Fruit fly (Drosophila melanogaster) whole organism, embryonic: ENCODE measurements around the gene CG15818.

Experiments
- Adf1 ChIP-seq: fragments of 200-800 bp; sonication (Bioruptor generic); IDR thresholded peaks from 2 replicates; pipeline ENCODE4 v1.3.6; 2022; ENCODE audit warnings: missing biosample characterization, missing genetic modification characterization
- CG10979 ChIP-seq: fragments of 200-800 bp; sonication (Bioruptor generic); optimal IDR thresholded peaks from 2 replicates; lab custom pipeline; 2018; ENCODE audit warnings: missing biosample characterization, mild to moderate bottlenecking, missing genetic modification characterization, moderate library complexity
- CG12219 ChIP-seq: fragments of 200-800 bp; sonication (Bioruptor generic); optimal IDR thresholded peaks from 3 replicates; lab custom pipeline; 2018; ENCODE audit warnings: missing biosample characterization, mild to moderate bottlenecking, missing genetic modification characterization
- CG12236 ChIP-seq: fragments of 200-800 bp; sonication (Bioruptor generic); optimal IDR thresholded peaks from 2 replicates; lab custom pipeline; 2016; ENCODE audit warnings: missing biosample characterization, missing genetic modification characterization
- CG12659 ChIP-seq: fragments of 200-800 bp; sonication (Bioruptor generic); optimal IDR thresholded peaks from 3 replicates; lab custom pipeline; 2017; ENCODE audit warnings: mild to moderate bottlenecking, missing biosample characterization, missing genetic modification reagents, missing genetic modification characterization
- CG13123 ChIP-seq: fragments of 200-800 bp; sonication (Bioruptor generic); optimal IDR thresholded peaks from 2 replicates; lab custom pipeline; 2016; ENCODE audit warnings: missing biosample characterization, missing genetic modification characterization
- CG13296 ChIP-seq: fragments of 200-800 bp; sonication (Bioruptor generic); optimal IDR thresholded peaks from 3 replicates; lab custom pipeline; 2018; ENCODE audit warnings: missing biosample characterization, mild to moderate bottlenecking, missing genetic modification characterization
- CG13894 ChIP-seq: fragments of 200-800 bp; sonication (Bioruptor generic); optimal IDR thresholded peaks from 3 replicates; lab custom pipeline; 2018; ENCODE audit warnings: missing biosample characterization, mild to moderate bottlenecking, missing genetic modification characterization, moderate library complexity
- CG14014 ChIP-seq: fragments of 200-800 bp; sonication (Bioruptor generic); IDR thresholded peaks from 2 replicates; pipeline ENCODE4 v1.3.6; 2022; ENCODE audit warnings: missing biosample characterization, missing genetic modification characterization
- CG15514 ChIP-seq: fragments of 200-800 bp; sonication (Bioruptor generic); optimal IDR thresholded peaks from 3 replicates; lab custom pipeline; 2017; ENCODE audit warnings: missing biosample characterization, missing genetic modification characterization, mild to moderate bottlenecking, moderate library complexity, missing genetic modification reagents
- CG18764 ChIP-seq: fragments of 200-800 bp; sonication (Bioruptor generic); optimal IDR thresholded peaks from 3 replicates; lab custom pipeline; 2016; ENCODE audit warnings: missing biosample characterization, missing genetic modification characterization
- CG31224 ChIP-seq: fragments of 200-800 bp; sonication (Bioruptor generic); IDR thresholded peaks from 2 replicates; pipeline ENCODE4 v1.3.6; 2022; ENCODE audit warnings: missing biosample characterization, missing genetic modification characterization
- CG31441 ChIP-seq: fragments of 200-800 bp; sonication (Bioruptor generic); IDR thresholded peaks from 2 replicates; pipeline ENCODE4 v1.3.6; 2022; ENCODE audit warnings: missing biosample characterization, missing genetic modification characterization
- CG4282 ChIP-seq: fragments of 200-800 bp; sonication (Bioruptor generic); optimal IDR thresholded peaks from 2 replicates; lab custom pipeline; 2016; ENCODE audit warnings: missing biosample characterization, missing genetic modification characterization
- CG6254 ChIP-seq: fragments of 200-800 bp; sonication (Bioruptor generic); optimal IDR thresholded peaks from 3 replicates; lab custom pipeline; 2017; ENCODE audit warnings: mild to moderate bottlenecking, missing biosample characterization, missing genetic modification reagents, missing genetic modification characterization
- CG7372 ChIP-seq: fragments of 200-800 bp; sonication (Bioruptor generic); IDR thresholded peaks from 2 replicates; pipeline ENCODE4 v1.3.6; 2022; ENCODE audit warnings: missing biosample characterization, missing genetic modification characterization
- CG7745 ChIP-seq: fragments of 200-800 bp; sonication (Bioruptor generic); optimal IDR thresholded peaks from 2 replicates; lab custom pipeline; 2018; ENCODE audit warnings: missing biosample characterization, mild to moderate bottlenecking, missing genetic modification characterization, moderate library complexity
- CG8281 ChIP-seq: fragments of 200-800 bp; sonication (Bioruptor generic); optimal IDR thresholded peaks from 2 replicates; lab custom pipeline; 2018; ENCODE audit warnings: missing biosample characterization, mild to moderate bottlenecking, missing genetic modification characterization, moderate library complexity
- CG8359 ChIP-seq: fragments of 200-800 bp; sonication (Bioruptor generic); optimal IDR thresholded peaks from 2 replicates; lab custom pipeline; 2017; ENCODE audit warnings: missing biosample characterization, mild to moderate bottlenecking, missing genetic modification characterization, borderline replicate concordance
- CG9437 ChIP-seq: fragments of 200-800 bp; sonication (Bioruptor generic); optimal IDR thresholded peaks from 2 replicates; lab custom pipeline; 2018; ENCODE audit warnings: missing biosample characterization, mild to moderate bottlenecking, missing genetic modification characterization
- CG9727 ChIP-seq: fragments of 200-800 bp; sonication (Bioruptor generic); optimal IDR thresholded peaks from 3 replicates; lab custom pipeline; 2017; ENCODE audit warnings: missing biosample characterization, mild to moderate bottlenecking, missing genetic modification characterization
- Drgx ChIP-seq: fragments of 200-800 bp; sonication (Bioruptor generic); IDR thresholded peaks from 2 replicates; pipeline ENCODE4 v1.3.6; 2022; ENCODE audit warnings: missing biosample characterization, missing genetic modification characterization
- Fer2 ChIP-seq: fragments of 200-800 bp; sonication (Bioruptor generic); optimal IDR thresholded peaks from 2 replicates; lab custom pipeline; 2018; ENCODE audit warnings: missing biosample characterization, mild to moderate bottlenecking, missing genetic modification characterization, moderate library complexity
- HHEX ChIP-seq: fragments of 200-800 bp; sonication (Bioruptor generic); optimal IDR thresholded peaks from 3 replicates; lab custom pipeline; 2017; ENCODE audit warnings: missing biosample characterization, mild to moderate bottlenecking, missing genetic modification characterization, missing genetic modification reagents
- HLH4C ChIP-seq: fragments of 200-800 bp; sonication (Bioruptor generic); IDR thresholded peaks from 3 replicates; pipeline ENCODE4 v1.3.6; 2022; ENCODE audit warnings: missing biosample characterization, missing genetic modification characterization; ENCODE audit not compliant: partially characterized antibody
- Hr78 ChIP-seq, 2 experiments: fragments of 200-800 bp in 1 of 2; fragments of >200 bp in 1 of 2; sonication (Bioruptor generic) in 1 of 2; optimal IDR thresholded peaks; 2 replicates each; lab custom pipeline; 2017 to 2019; ENCODE audit warnings: missing biosample characterization in 2 of 2, missing genetic modification characterization in 2 of 2, mild to moderate bottlenecking in 1 of 2, moderate library complexity in 1 of 2
- Lim3 ChIP-seq: fragments of 200-800 bp; sonication (Bioruptor generic); IDR thresholded peaks from 2 replicates; pipeline ENCODE4 v1.3.6; 2022; ENCODE audit warnings: missing biosample characterization, missing genetic modification characterization
- MBD-R2 ChIP-seq: fragments of 200-800 bp; sonication (Bioruptor generic); IDR thresholded peaks from 2 replicates; pipeline ENCODE4 v1.3.6; 2022; ENCODE audit warnings: missing biosample characterization, missing genetic modification characterization
- NK7.1 ChIP-seq: fragments of 200-800 bp; sonication (Bioruptor generic); optimal IDR thresholded peaks from 3 replicates; lab custom pipeline; 2016; ENCODE audit warnings: missing biosample characterization, missing genetic modification characterization
- Ssrp ChIP-seq: fragments of 200-800 bp; sonication (Bioruptor generic); optimal IDR thresholded peaks from 2 replicates; lab custom pipeline; 2018; ENCODE audit warnings: missing biosample characterization, mild to moderate bottlenecking, missing genetic modification characterization, moderate library complexity
- TFAM ChIP-seq: fragments of 200-800 bp; sonication (Bioruptor generic); optimal IDR thresholded peaks from 2 replicates; lab custom pipeline; 2017; ENCODE audit warnings: missing biosample characterization, missing genetic modification characterization, inconsistent platforms
- YL-1 ChIP-seq: fragments of 200-800 bp; sonication (Bioruptor generic); optimal IDR thresholded peaks from 3 replicates; lab custom pipeline; 2017; ENCODE audit warnings: missing biosample characterization, mild to moderate bottlenecking, missing genetic modification characterization
- eve ChIP-seq, 2 experiments: fragments of >200 bp; optimal IDR thresholded peaks; 2 replicates each; lab custom pipeline; 2017; ENCODE audit warnings: missing biosample characterization in 2 of 2, missing genetic modification characterization in 2 of 2
- gro ChIP-seq: fragments of 200-800 bp; sonication (Bioruptor generic); optimal IDR thresholded peaks from 2 replicates; lab custom pipeline; 2016; ENCODE audit warnings: missing biosample characterization, missing genetic modification characterization
- gsb-n ChIP-seq: fragments of 200-800 bp; sonication (Bioruptor generic); optimal IDR thresholded peaks from 3 replicates; lab custom pipeline; 2018; ENCODE audit warnings: missing biosample characterization, mild to moderate bottlenecking, missing genetic modification characterization
- h ChIP-seq: fragments of >200 bp; optimal IDR thresholded peaks from 2 replicates; lab custom pipeline; 2017
- ham ChIP-seq: fragments of 200-800 bp; sonication (Bioruptor generic); IDR thresholded peaks from 2 replicates; pipeline ENCODE4 v1.3.6; 2022; ENCODE audit warnings: missing biosample characterization, missing genetic modification characterization
- inv ChIP-seq: fragments of 200-800 bp; sonication (Bioruptor generic); IDR thresholded peaks from 2 replicates; pipeline ENCODE4 v1.3.6; 2022; ENCODE audit warnings: missing biosample characterization, missing genetic modification characterization; ENCODE audit not compliant: partially characterized antibody
- lab ChIP-seq: fragments of 200-800 bp; sonication (Bioruptor generic); optimal IDR thresholded peaks from 3 replicates; lab custom pipeline; 2017; ENCODE audit warnings: missing biosample characterization, missing genetic modification characterization, mild to moderate bottlenecking, moderate library complexity, missing genetic modification reagents
- mirr ChIP-seq: fragments of 200-800 bp; sonication (Bioruptor generic); optimal IDR thresholded peaks from 3 replicates; lab custom pipeline; 2018; ENCODE audit warnings: missing biosample characterization, mild to moderate bottlenecking, missing genetic modification characterization
- nau ChIP-seq: fragments of 200-800 bp; sonication (Bioruptor generic); optimal IDR thresholded peaks from 3 replicates; lab custom pipeline; 2017; ENCODE audit warnings: missing biosample characterization, mild to moderate bottlenecking, missing genetic modification characterization, missing genetic modification reagents
- ranshi ChIP-seq: fragments of 200-800 bp; sonication (Bioruptor generic); IDR thresholded peaks from 2 replicates; pipeline ENCODE4 v1.3.6; 2022; ENCODE audit warnings: missing biosample characterization, missing genetic modification characterization
- rib ChIP-seq: fragments of 200-800 bp; sonication (Bioruptor generic); IDR thresholded peaks from 2 replicates; pipeline ENCODE4 v1.3.6; 2022; ENCODE audit warnings: missing biosample characterization, missing genetic modification characterization
- run ChIP-seq: fragments of 200-800 bp; sonication (Bioruptor generic); optimal IDR thresholded peaks from 3 replicates; lab custom pipeline; 2018; ENCODE audit warnings: missing biosample characterization, mild to moderate bottlenecking, missing genetic modification characterization
- scrt ChIP-seq: fragments of 200-800 bp; sonication (Bioruptor generic); optimal IDR thresholded peaks from 2 replicates; lab custom pipeline; 2018; ENCODE audit warnings: missing biosample characterization, mild to moderate bottlenecking, missing genetic modification characterization, moderate library complexity
- sens-2 ChIP-seq: fragments of 200-800 bp; sonication (Bioruptor generic); IDR thresholded peaks from 2 replicates; pipeline ENCODE4 v1.3.6; 2022; ENCODE audit warnings: missing biosample characterization, missing genetic modification characterization
- sna ChIP-seq: fragments of 200-800 bp; sonication (Bioruptor generic); IDR thresholded peaks from 2 replicates; pipeline ENCODE4 v1.3.6; 2022; ENCODE audit warnings: missing biosample characterization, missing genetic modification characterization; ENCODE audit not compliant: partially characterized antibody
- sob ChIP-seq: fragments of 200-800 bp; sonication (Bioruptor generic); IDR thresholded peaks from 2 replicates; pipeline ENCODE4 v1.3.6; 2022; ENCODE audit warnings: missing biosample characterization, missing genetic modification characterization
- tx ChIP-seq: fragments of 200-800 bp; sonication (Bioruptor generic); optimal IDR thresholded peaks from 2 replicates; lab custom pipeline; 2016; ENCODE audit warnings: missing biosample characterization, missing genetic modification characterization
- unpg ChIP-seq: fragments of 200-800 bp; sonication (Bioruptor generic); optimal IDR thresholded peaks from 3 replicates; lab custom pipeline; 2018; ENCODE audit warnings: missing biosample characterization, mild to moderate bottlenecking, missing genetic modification characterization, moderate library complexity
- wek ChIP-seq: fragments of 200-800 bp; sonication (Bioruptor generic); optimal IDR thresholded peaks from 3 replicates; lab custom pipeline; 2018; ENCODE audit warnings: missing biosample characterization, mild to moderate bottlenecking, missing genetic modification characterization, moderate library complexity

The CG15818 gene

DNA sequence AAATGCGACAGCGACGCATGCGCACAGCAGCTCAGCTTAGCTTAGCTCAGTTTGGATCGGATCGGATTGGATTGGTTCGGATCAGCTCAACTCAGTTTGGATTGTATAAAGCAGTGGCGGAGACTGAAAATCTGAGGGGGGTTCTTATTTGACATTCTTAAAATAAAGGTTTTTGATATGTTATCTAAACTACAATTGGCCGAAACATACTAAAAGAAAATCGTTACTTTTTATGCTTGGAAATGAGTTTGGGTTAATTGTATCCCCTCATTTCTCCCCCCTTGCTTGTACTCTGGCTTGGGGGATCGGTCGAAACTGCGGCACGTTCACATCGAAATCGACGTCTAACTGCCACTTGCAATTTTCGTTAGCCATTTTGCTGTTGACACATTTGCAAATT, 34.6 kb upstream of the CG15818 start (continued):
- TF ChIP-seq sob (peak; percentile 43; the same call in 1 of the 2 replicates), h (lab: Kevin White, UChicago) (no peak), mirr (GFP tag; lab: Kevin White, UChicago) (no peak), CG6254 (GFP tag; lab: Kevin White, UChicago) (no peak), Ssrp (tag; lab: Kevin White, UChicago) (no peak), CG10979 (tag; lab: Kevin White, UChicago) (no peak), CG15514 (GFP tag; lab: Kevin White, UChicago) (no peak), CG31224 (no peak), Hr78 (GFP tag; optimal IDR thresholded peaks at IDR 0.05; lab: Kevin White, UChicago) (no peak), CG12236 (GFP tag; lab: Kevin White, UChicago) (no peak), run (peak; percentile 40), CG18764 (GFP tag; lab: Kevin White, UChicago) (no peak), rib (GFP tag; lab: Robert Waterston, UW) (no peak), ranshi (peak; percentile 46; the same call in 1 of the 2 replicates), CG4282 (GFP tag; lab: Kevin White, UChicago) (no peak), wek (GFP tag; lab: Kevin White, UChicago) (no peak), lab (no peak), eve (GFP tag; optimal IDR thresholded peaks at IDR 0.05; lab: Kevin White, UChicago) (no peak), sens-2 (GFP tag; lab: Robert Waterston, UW) (peak; percentile 19; the same call in 1 of the 2 replicates), gro (GFP tag; lab: Kevin White, UChicago) (no peak), tx (no peak), HLH4C (GFP tag; lab: Robert Waterston, UW) (no peak), CG13894 (tag; lab: Kevin White, UChicago) (no peak), unpg (no peak), Fer2 (no peak), CG12659 (GFP tag; lab: Kevin White, UChicago) (no peak), CG13296 (no peak), ham (no peak), sna (GFP tag; lab: Robert Waterston, UW) (no peak), inv (GFP tag; lab: Robert Waterston, UW) (no peak), CG9437 (GFP tag; lab: Kevin White, UChicago) (no peak), MBD-R2 (GFP tag; lab: Robert Waterston, UW) (no peak), Drgx (GFP tag; lab: Robert Waterston, UW) (peak; percentile 94), CG14014 (GFP tag; lab: Robert Waterston, UW) (no peak; the same call in 1 of the 2 replicates), TFAM (GFP tag; lab: Kevin White, UChicago) (no peak), HHEX (GFP tag; lab: Kevin White, UChicago) (peak; percentile 1), Lim3 (GFP tag; lab: Robert Waterston, UW) (no peak), gsb-n (tag; lab: Kevin White, UChicago) (no peak), CG8359 (GFP tag; lab: Kevin White, UChicago) (no peak), CG7372 (GFP tag; lab: Robert Waterston, UW) (peak; percentile 35; the same call in 1 of the 2 replicates), scrt (GFP tag; lab: Kevin White, UChicago) (no peak), CG8281 (no peak), YL-1 (GFP tag; lab: Kevin White, UChicago) (no peak), CG12219 (GFP tag; lab: Kevin White, UChicago) (peak; percentile 27), NK7.1 (GFP tag; lab: Kevin White, UChicago) (no peak), CG31441 (GFP tag; lab: Robert Waterston, UW) (peak; percentile 48), nau (GFP tag; lab: Kevin White, UChicago) (no peak), CG13123 (no peak), CG9727 (GFP tag; lab: Kevin White, UChicago) (no peak), Adf1 (GFP tag; lab: Robert Waterston, UW) (no peak), CG7745 (tag; lab: Kevin White, UChicago) (no peak)
